Worm (Caenorhabditis elegans) whole organism, young adult: ENCODE results near the gene str-4.

Experiments used
- B0261.1 ChIP-seq: sonication (generic microtip); optimal IDR thresholded peaks from 2 replicates; lab custom pipeline; 2016; ENCODE audit warnings: mild to moderate bottlenecking, missing genetic modification characterization, moderate library complexity, missing compliant biosample characterization
- C17E4.6 ChIP-seq: fragments of 200-800 bp; sonication (Bioruptor generic); IDR thresholded peaks from 2 replicates; pipeline ENCODE4 v1.3.6; 2022; ENCODE audit warnings: missing genetic modification reagents, missing genetic modification characterization, missing compliant biosample characterization
- F52B5.7 ChIP-seq: sonication (generic microtip); optimal IDR thresholded peaks from 2 replicates; lab custom pipeline; 2016; ENCODE audit warnings: mild to moderate bottlenecking, missing genetic modification characterization, missing compliant biosample characterization
- ama-1 ChIP-seq, 3 experiments: fragments of 150-350 bp in 1 of 3; sonication (generic microtip) in 2 of 3; optimal IDR thresholded peaks; 2 replicates each; lab custom pipeline; 2014 to 2018; ENCODE audit warnings: missing biosample characterization in 2 of 3, missing genetic modification characterization in 2 of 3, missing genetic modification reagents in 2 of 3
- ceh-27 ChIP-seq: fragments of 200-800 bp; sonication (Bioruptor generic); optimal IDR thresholded peaks from 2 replicates; lab custom pipeline; 2018; ENCODE audit warnings: mild to moderate bottlenecking, missing genetic modification characterization, moderate library complexity, missing compliant biosample characterization
- hlh-26 ChIP-seq: fragments of 200-800 bp; sonication (Bioruptor generic); conservative IDR thresholded peaks from 2 replicates; pipeline ENCODE4 v1.3.6; 2022; ENCODE audit warnings: missing genetic modification reagents, missing genetic modification characterization, missing compliant biosample characterization
- hmg-20 ChIP-seq: fragments of 200-800 bp; sonication (Bioruptor generic); IDR thresholded peaks from 2 replicates; pipeline ENCODE4 v1.3.6; 2022; ENCODE audit warnings: missing genetic modification reagents, missing genetic modification characterization, missing compliant biosample characterization
- lsy-27 ChIP-seq: sonication (generic microtip); optimal IDR thresholded peaks from 2 replicates; lab custom pipeline; 2017; ENCODE audit warnings: missing genetic modification characterization, mild to moderate bottlenecking, missing compliant biosample characterization, antibody characterized with exemption, missing genotype, borderline replicate concordance; ENCODE audit not compliant: insufficient read depth
- mcd-1 ChIP-seq: fragments of 200-800 bp; sonication (Bioruptor generic); IDR thresholded peaks from 2 replicates; pipeline ENCODE4 v1.3.6; 2022; ENCODE audit warnings: missing genetic modification reagents, missing genetic modification characterization, missing compliant biosample characterization
- pha-4 ChIP-seq: fragments of 150-350 bp; sonication (generic microtip); optimal IDR thresholded peaks from 2 replicates; lab custom pipeline; 2014; ENCODE audit warnings: missing biosample characterization, missing genetic modification reagents, missing genetic modification characterization
- snpc-1.3 ChIP-seq: sonication (generic microtip); optimal IDR thresholded peaks from 2 replicates; lab custom pipeline; 2017; ENCODE audit warnings: missing genetic modification characterization, mild to moderate bottlenecking, missing compliant biosample characterization, antibody characterized with exemption, moderate library complexity, missing genotype, missing genetic modification reagents; ENCODE audit not compliant: insufficient read depth
- somi-1 ChIP-seq: fragments of 200-800 bp; sonication (Bioruptor generic); optimal IDR thresholded peaks from 2 replicates; lab custom pipeline; 2018; ENCODE audit warnings: mild to moderate bottlenecking, missing genetic modification characterization, missing compliant biosample characterization
- zfh-2 ChIP-seq: fragments of 200-800 bp; sonication (Bioruptor generic); conservative IDR thresholded peaks from 2 replicates; pipeline ENCODE4 v1.3.6; 2022; ENCODE audit warnings: missing genetic modification reagents, missing genetic modification characterization, missing compliant biosample characterization

DNA sequence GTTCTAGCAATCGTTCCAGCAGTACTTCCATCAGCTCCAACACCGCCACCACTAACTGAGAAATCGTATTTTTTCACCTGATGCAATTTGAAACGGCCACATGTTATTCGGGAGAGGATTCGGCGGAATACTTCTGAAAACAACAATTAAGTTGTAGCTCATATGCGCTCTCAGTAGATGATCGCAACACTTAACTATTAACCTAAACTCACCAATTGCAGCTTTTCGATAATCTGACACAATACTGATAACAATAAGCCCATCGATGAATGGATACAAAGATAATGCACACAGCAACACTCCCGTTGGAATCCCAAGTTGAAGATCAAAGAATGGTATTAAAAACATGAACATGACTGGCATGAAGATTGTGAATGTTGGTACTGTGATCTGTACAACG, 1.5 kb downstream of the str-4 start:
- TF ChIP-seq lsy-27 (tag; lab: Kevin White, UChicago) (no peak), pha-4 (tag; lab: Kevin White, UChicago) (no peak), ama-1 (optimal IDR thresholded peaks at IDR 0.05; lab: Kevin White, UChicago) (no peak), ama-1 (GFP tag; optimal IDR thresholded peaks at IDR 0.05; lab: Kevin White, UChicago) (no peak), ceh-27 (no peak), zfh-2 (no peak), C17E4.6 (GFP tag; lab: Robert Waterston, UW) (no peak), somi-1 (no peak), hmg-20 (GFP tag; lab: Robert Waterston, UW) (no peak), hlh-26 (GFP tag; lab: Robert Waterston, UW) (no peak), F52B5.7 (tag; lab: Kevin White, UChicago) (no peak), B0261.1 (tag; lab: Kevin White, UChicago) (no peak), snpc-1.3 (tag; lab: Kevin White, UChicago) (no peak), mcd-1 (no peak)
